Fruit fly (Drosophila melanogaster) whole organism, embryonic: ENCODE data around the gene wrd.

Source experiments
- Antp ChIP-seq: fragments of 200-800 bp; sonication (Bioruptor generic); optimal IDR thresholded peaks from 3 replicates; lab custom pipeline; 2016; ENCODE audit warnings: missing biosample characterization, missing genetic modification characterization
- Awh ChIP-seq: fragments of 200-800 bp; sonication (Bioruptor generic); IDR thresholded peaks from 2 replicates; pipeline ENCODE4, ENCODE4 v1.3.6; 2022; ENCODE audit warnings: missing biosample characterization, missing genetic modification characterization
- BEAF-32 ChIP-seq: fragments of 200-800 bp; sonication (Bioruptor generic); optimal IDR thresholded peaks from 3 replicates; lab custom pipeline; 2017; ENCODE audit warnings: missing biosample characterization, missing genetic modification characterization, mild to moderate bottlenecking, moderate library complexity, missing genetic modification reagents
- CG12219 ChIP-seq: fragments of 200-800 bp; sonication (Bioruptor generic); optimal IDR thresholded peaks from 3 replicates; lab custom pipeline; 2018; ENCODE audit warnings: missing biosample characterization, mild to moderate bottlenecking, missing genetic modification characterization
- CG13775 ChIP-seq: fragments of 200-800 bp; sonication (Bioruptor generic); optimal IDR thresholded peaks from 3 replicates; lab custom pipeline; 2017; ENCODE audit warnings: missing biosample characterization, mild to moderate bottlenecking, missing genetic modification characterization
- CG14965 ChIP-seq: fragments of 200-800 bp; sonication (Bioruptor generic); optimal IDR thresholded peaks from 2 replicates; lab custom pipeline; 2016; ENCODE audit warnings: missing biosample characterization, missing genetic modification characterization, borderline replicate concordance
- CG15479 ChIP-seq: fragments of 200-800 bp; sonication (Bioruptor generic); optimal IDR thresholded peaks from 3 replicates; lab custom pipeline; 2019; ENCODE audit warnings: missing biosample characterization, mild to moderate bottlenecking, missing genetic modification characterization, moderate library complexity
- CG17328 ChIP-seq: fragments of 200-800 bp; sonication (Bioruptor generic); IDR thresholded peaks from 2 replicates; pipeline ENCODE4 v1.3.6; 2022; ENCODE audit warnings: missing biosample characterization, missing genetic modification characterization
- CG17829 ChIP-seq: fragments of 200-800 bp; optimal IDR thresholded peaks from 2 replicates; lab custom pipeline; 2019; ENCODE audit warnings: missing biosample characterization, mild to moderate bottlenecking, missing genetic modification characterization, moderate library complexity
- CG1792 ChIP-seq: fragments of 200-800 bp; sonication (Bioruptor generic); optimal IDR thresholded peaks from 2 replicates; lab custom pipeline; 2016; ENCODE audit warnings: missing biosample characterization, missing genetic modification characterization
- CG18599 ChIP-seq: fragments of 200-800 bp; sonication (Bioruptor generic); optimal IDR thresholded peaks from 3 replicates; lab custom pipeline; 2017; ENCODE audit warnings: missing biosample characterization, missing genetic modification characterization, mild to moderate bottlenecking, moderate library complexity, missing genetic modification reagents
- CG31441 ChIP-seq: fragments of 200-800 bp; sonication (Bioruptor generic); IDR thresholded peaks from 2 replicates; pipeline ENCODE4 v1.3.6; 2022; ENCODE audit warnings: missing biosample characterization, missing genetic modification characterization
- CG34376 ChIP-seq: fragments of 200-800 bp; sonication (Bioruptor generic); optimal IDR thresholded peaks from 2 replicates; lab custom pipeline; 2018; ENCODE audit warnings: missing biosample characterization, mild to moderate bottlenecking, missing genetic modification characterization
- CG4282 ChIP-seq: fragments of 200-800 bp; sonication (Bioruptor generic); optimal IDR thresholded peaks from 2 replicates; lab custom pipeline; 2016; ENCODE audit warnings: missing biosample characterization, missing genetic modification characterization
- CG43689 ChIP-seq: fragments of 200-800 bp; sonication (Bioruptor generic); IDR thresholded peaks from 2 replicates; pipeline ENCODE4 v1.3.6; 2022; ENCODE audit warnings: missing biosample characterization, missing genetic modification characterization
- CG4404 ChIP-seq: fragments of 200-800 bp; sonication (Bioruptor generic); IDR thresholded peaks from 2 replicates; pipeline ENCODE4 v1.3.6; 2022; ENCODE audit warnings: missing biosample characterization, missing genetic modification characterization
- CG6254 ChIP-seq: fragments of 200-800 bp; sonication (Bioruptor generic); optimal IDR thresholded peaks from 3 replicates; lab custom pipeline; 2017; ENCODE audit warnings: mild to moderate bottlenecking, missing biosample characterization, missing genetic modification reagents, missing genetic modification characterization
- CG6854 ChIP-seq: fragments of 200-800 bp; sonication (Bioruptor generic); optimal IDR thresholded peaks from 3 replicates; lab custom pipeline; 2017; ENCODE audit warnings: missing biosample characterization, mild to moderate bottlenecking, missing genetic modification characterization
- CG7357 ChIP-seq: fragments of 200-800 bp; sonication (Bioruptor generic); IDR thresholded peaks from 3 replicates; pipeline ENCODE4 v1.3.6; 2022; ENCODE audit warnings: missing biosample characterization, missing genetic modification characterization
- CG7786 ChIP-seq: fragments of 200-800 bp; sonication (Bioruptor generic); optimal IDR thresholded peaks from 2 replicates; lab custom pipeline; 2016; ENCODE audit warnings: missing biosample characterization, missing genetic modification characterization
- CrebB ChIP-seq: fragments of 200-800 bp; sonication (Bioruptor generic); optimal IDR thresholded peaks from 3 replicates; lab custom pipeline; 2018; ENCODE audit warnings: missing biosample characterization, mild to moderate bottlenecking, missing genetic modification characterization
- Dip2 ChIP-seq: fragments of 200-800 bp; sonication (Bioruptor generic); IDR thresholded peaks from 2 replicates; pipeline ENCODE4 v1.3.6; 2022; ENCODE audit warnings: missing biosample characterization, missing genetic modification characterization
- E2f2 ChIP-seq: fragments of 200-800 bp; sonication (Bioruptor generic); IDR thresholded peaks from 2 replicates; pipeline ENCODE4 v1.3.6; 2022; ENCODE audit warnings: missing biosample characterization, missing genetic modification characterization
- Fer2 ChIP-seq: fragments of 200-800 bp; sonication (Bioruptor generic); optimal IDR thresholded peaks from 2 replicates; lab custom pipeline; 2018; ENCODE audit warnings: missing biosample characterization, mild to moderate bottlenecking, missing genetic modification characterization, moderate library complexity
- Kr ChIP-seq: fragments of 200-800 bp; sonication (Bioruptor generic); optimal IDR thresholded peaks from 2 replicates; lab custom pipeline; 2017; ENCODE audit warnings: missing biosample characterization, mild to moderate bottlenecking, missing genetic modification characterization
- NFAT ChIP-seq: fragments of 200-800 bp; sonication (Bioruptor generic); IDR thresholded peaks from 2 replicates; pipeline ENCODE4 v1.3.6; 2022; ENCODE audit warnings: missing biosample characterization, missing genetic modification characterization
- Nf-YA ChIP-seq: fragments of 200-800 bp; sonication (Bioruptor generic); IDR thresholded peaks from 2 replicates; pipeline ENCODE4 v1.3.6; 2022; ENCODE audit warnings: missing biosample characterization, missing genetic modification characterization
- Oaz ChIP-seq: fragments of 200-800 bp; sonication (Bioruptor generic); IDR thresholded peaks from 2 replicates; pipeline ENCODE4 v1.3.6; 2022; ENCODE audit warnings: missing biosample characterization, missing genetic modification characterization
- Oli ChIP-seq: fragments of 200-800 bp; sonication (Bioruptor generic); optimal IDR thresholded peaks from 2 replicates; lab custom pipeline; 2018; ENCODE audit warnings: missing biosample characterization, mild to moderate bottlenecking, missing genetic modification characterization, moderate library complexity
- PHDP ChIP-seq: fragments of 200-800 bp; sonication (Bioruptor generic); optimal IDR thresholded peaks from 3 replicates; lab custom pipeline; 2018; ENCODE audit warnings: missing biosample characterization, mild to moderate bottlenecking, missing genetic modification characterization, moderate library complexity
- TFAM ChIP-seq: fragments of 200-800 bp; sonication (Bioruptor generic); optimal IDR thresholded peaks from 2 replicates; lab custom pipeline; 2017; ENCODE audit warnings: missing biosample characterization, missing genetic modification characterization, inconsistent platforms
- bigmax ChIP-seq: fragments of 200-800 bp; sonication (Bioruptor generic); optimal IDR thresholded peaks from 2 replicates; lab custom pipeline; 2018; ENCODE audit warnings: missing biosample characterization, mild to moderate bottlenecking, missing genetic modification characterization
- bsh ChIP-seq, 2 experiments: fragments of 200-800 bp; sonication (Bioruptor generic); optimal IDR thresholded peaks; 2 replicates each; lab custom pipeline; 2017 to 2018; ENCODE audit warnings: mild to moderate bottlenecking in 2 of 2, missing biosample characterization in 2 of 2, missing genetic modification characterization in 2 of 2, moderate library complexity in 1 of 2
- corto ChIP-seq: fragments of 200-800 bp; sonication (Bioruptor generic); optimal IDR thresholded peaks from 2 replicates; lab custom pipeline; 2016; ENCODE audit warnings: missing biosample characterization, mild to moderate bottlenecking, missing genetic modification characterization, moderate library complexity
- croc ChIP-seq: fragments of 200-800 bp; sonication (Bioruptor generic); conservative IDR thresholded peaks from 3 replicates; pipeline ENCODE4 v1.3.6; 2022; ENCODE audit warnings: missing biosample characterization, missing genetic modification characterization
- dmrt11E ChIP-seq: fragments of 200-800 bp; sonication (Bioruptor generic); optimal IDR thresholded peaks from 3 replicates; lab custom pipeline; 2018; ENCODE audit warnings: missing biosample characterization, mild to moderate bottlenecking, missing genetic modification characterization, moderate library complexity
- dysf ChIP-seq: fragments of 200-800 bp; sonication (Bioruptor generic); IDR thresholded peaks from 3 replicates; pipeline ENCODE4 v1.3.6; 2022; ENCODE audit warnings: missing biosample characterization, missing genetic modification characterization
- ewg ChIP-seq: fragments of 200-800 bp; sonication (Bioruptor generic); optimal IDR thresholded peaks from 3 replicates; lab custom pipeline; 2017; ENCODE audit warnings: mild to moderate bottlenecking, missing biosample characterization, missing genetic modification reagents, missing genetic modification characterization
- fd3F ChIP-seq: fragments of 200-800 bp; sonication (Bioruptor generic); optimal IDR thresholded peaks from 2 replicates; lab custom pipeline; 2018; ENCODE audit warnings: missing biosample characterization, mild to moderate bottlenecking, missing genetic modification characterization, moderate library complexity
- fd64A ChIP-seq: fragments of 200-800 bp; sonication (Bioruptor generic); optimal IDR thresholded peaks from 3 replicates; lab custom pipeline; 2018; ENCODE audit warnings: missing biosample characterization, mild to moderate bottlenecking, missing genetic modification characterization
- fru ChIP-seq: fragments of >200 bp; optimal IDR thresholded peaks from 2 replicates; lab custom pipeline; 2017
- ham ChIP-seq: fragments of 200-800 bp; sonication (Bioruptor generic); IDR thresholded peaks from 2 replicates; pipeline ENCODE4 v1.3.6; 2022; ENCODE audit warnings: missing biosample characterization, missing genetic modification characterization
- lab ChIP-seq: fragments of 200-800 bp; sonication (Bioruptor generic); optimal IDR thresholded peaks from 3 replicates; lab custom pipeline; 2017; ENCODE audit warnings: missing biosample characterization, missing genetic modification characterization, mild to moderate bottlenecking, moderate library complexity, missing genetic modification reagents
- mam ChIP-seq: fragments of 200-800 bp; sonication (Bioruptor generic); optimal IDR thresholded peaks from 3 replicates; lab custom pipeline; 2016; ENCODE audit warnings: missing biosample characterization, missing genetic modification characterization
- oc ChIP-seq: fragments of 200-800 bp; sonication (Bioruptor generic); optimal IDR thresholded peaks from 2 replicates; lab custom pipeline; 2018; ENCODE audit warnings: missing biosample characterization, mild to moderate bottlenecking, missing genetic modification characterization, moderate library complexity
- sens-2 ChIP-seq: fragments of 200-800 bp; sonication (Bioruptor generic); IDR thresholded peaks from 2 replicates; pipeline ENCODE4 v1.3.6; 2022; ENCODE audit warnings: missing biosample characterization, missing genetic modification characterization
- sim ChIP-seq: fragments of 200-800 bp; sonication (Bioruptor generic); IDR thresholded peaks from 2 replicates; pipeline ENCODE4 v1.3.6; 2022; ENCODE audit warnings: missing biosample characterization, missing genetic modification characterization
- slou ChIP-seq: fragments of 200-800 bp; sonication (Bioruptor generic); optimal IDR thresholded peaks from 3 replicates; lab custom pipeline; 2016; ENCODE audit warnings: missing biosample characterization, missing genetic modification characterization
- tio ChIP-seq: fragments of 200-800 bp; sonication (Bioruptor generic); optimal IDR thresholded peaks from 2 replicates; lab custom pipeline; 2017; ENCODE audit warnings: missing biosample characterization, missing genetic modification characterization, inconsistent platforms
- twi ChIP-seq: fragments of 200-800 bp; optimal IDR thresholded peaks from 2 replicates; lab custom pipeline; 2019; ENCODE audit warnings: missing biosample characterization, mild to moderate bottlenecking, missing genetic modification characterization, moderate library complexity
- zfh1 ChIP-seq: fragments of 200-800 bp; sonication (Bioruptor generic); IDR thresholded peaks from 3 replicates; pipeline ENCODE4 v1.3.6; 2022; ENCODE audit warnings: missing biosample characterization, missing genetic modification characterization

wrd gene

DNA sequence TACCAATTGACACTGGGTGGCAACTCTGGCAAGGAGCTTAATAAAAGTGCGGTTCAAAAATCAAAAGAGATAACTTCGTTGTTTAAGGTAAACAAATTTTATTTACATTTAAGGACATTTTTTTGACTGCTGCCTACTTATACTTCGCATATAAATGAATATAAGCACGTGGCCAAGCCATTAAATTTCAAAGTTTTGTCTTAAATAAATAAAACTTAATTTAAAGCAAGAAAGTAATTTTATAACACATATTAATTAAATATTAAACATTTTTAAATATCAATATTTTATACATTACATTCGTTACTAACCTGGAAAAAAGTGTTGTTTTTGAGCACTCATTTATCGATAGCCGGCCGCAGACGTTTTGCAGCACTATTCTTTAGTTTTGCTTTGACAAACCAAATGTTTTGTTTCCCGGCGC is 21.2 kb downstream of the wrd start, which contains the start of the genes CG12321 and MED17:
CG12321 (minus strand) TSS at position 6 of the 424 bp plus-strand sequence.
MED17 (plus strand) TSS at position 371 of the 424 bp plus-strand sequence.
- TF ChIP-seq twi (tag; lab: Kevin White, UChicago) (peak; percentile 79), mam (GFP tag; lab: Kevin White, UChicago) (peak; percentile 70), Fer2 (tag; lab: Kevin White, UChicago) (peak; percentile 71), CG7357 (GFP tag; lab: Robert Waterston, UW) (peak; percentile 68; the same call in 2 of the 3 replicates), CG6254 (GFP tag; lab: Kevin White, UChicago) (peak; percentile 70), CG4404 (peak; percentile 86), PHDP (tag; lab: Kevin White, UChicago) (peak; percentile 88), NFAT (GFP tag; lab: Robert Waterston, UW) (peak; percentile 94), Kr (GFP tag; lab: Kevin White, UChicago) (no peak), CG7786 (peak; percentile 56), fru (lab: Kevin White, UChicago) (no peak), oc (peak; percentile 82), slou (GFP tag; lab: Kevin White, UChicago) (peak; percentile 82), Dip2 (no peak), fd3F (GFP tag; lab: Kevin White, UChicago) (peak; percentile 85), CG31441 (GFP tag; lab: Robert Waterston, UW) (peak; percentile 87), CrebB (peak; percentile 50), zfh1 (GFP tag; lab: Robert Waterston, UW) (peak; percentile 85), dysf (GFP tag; lab: Robert Waterston, UW) (peak; percentile 87), CG4282 (GFP tag; lab: Kevin White, UChicago) (no peak), Nf-YA (GFP tag; lab: Robert Waterston, UW) (peak; percentile 80), bigmax (GFP tag; lab: Kevin White, UChicago) (no peak), bsh (GFP tag; optimal IDR thresholded peaks at IDR 0.05; lab: Kevin White, UChicago) (peak in 1 of 2 experiments; percentile 85), ham (GFP tag; lab: Robert Waterston, UW) (no peak), BEAF-32 (peak; percentile 64), TFAM (GFP tag; lab: Kevin White, UChicago) (no peak), E2f2 (peak; percentile 73), CG18599 (GFP tag; lab: Kevin White, UChicago) (peak; percentile 88), croc (GFP tag; lab: Robert Waterston, UW) (peak; percentile 76), Oli (tag; lab: Kevin White, UChicago) (peak; percentile 89), Oaz (GFP tag; lab: Robert Waterston, UW) (peak; percentile 50; the same call in 1 of the 2 replicates), CG17829 (tag; lab: Kevin White, UChicago) (peak; percentile 83), Awh (GFP tag; lab: Robert Waterston, UW) (peak; percentile 50; the same call in 1 of the 2 replicates), CG17328 (peak; percentile 75), dmrt11E (tag; lab: Kevin White, UChicago) (peak; percentile 87), CG13775 (GFP tag; lab: Kevin White, UChicago) (peak; percentile 94), corto (no peak), fd64A (GFP tag; lab: Kevin White, UChicago) (no peak), ewg (GFP tag; lab: Kevin White, UChicago) (peak; percentile 82), sens-2 (no peak; the same call in 1 of the 2 replicates), lab (peak; percentile 90), CG12219 (GFP tag; lab: Kevin White, UChicago) (peak; percentile 8), sim (GFP tag; lab: Robert Waterston, UW) (0 out of 2 replicates have a peak, but pooled peaks have one; percentile 31), CG14965 (GFP tag; lab: Kevin White, UChicago) (no peak), CG43689 (GFP tag; lab: Robert Waterston, UW) (no peak), tio (GFP tag; lab: Kevin White, UChicago) (peak; percentile 90), CG6854 (GFP tag; lab: Kevin White, UChicago) (peak; percentile 61), CG34376 (GFP tag; lab: Kevin White, UChicago) (peak; percentile 11), Antp (GFP tag; lab: Kevin White, UChicago) (peak; percentile 19), CG1792 (peak; percentile 10), CG15479 (GFP tag; lab: Kevin White, UChicago) (no peak)
